Fruit fly (Drosophila melanogaster) whole organism, embryonic: ENCODE results near the gene CG31612.

ENCODE experiments used
- ATbp ChIP-seq: fragments of 200-800 bp; sonication (Bioruptor generic); optimal IDR thresholded peaks from 2 replicates; lab custom pipeline; 2017; ENCODE audit warnings: missing biosample characterization, mild to moderate bottlenecking, missing genetic modification characterization, missing genetic modification reagents
- Awh ChIP-seq: fragments of 200-800 bp; sonication (Bioruptor generic); IDR thresholded peaks from 2 replicates; pipeline ENCODE4, ENCODE4 v1.3.6; 2022; ENCODE audit warnings: missing biosample characterization, missing genetic modification characterization
- B-H2 ChIP-seq: fragments of 200-800 bp; sonication (Bioruptor generic); optimal IDR thresholded peaks from 2 replicates; lab custom pipeline; 2018; ENCODE audit warnings: missing biosample characterization, mild to moderate bottlenecking, missing genetic modification characterization
- CG10366 ChIP-seq: fragments of 200-800 bp; sonication (Bioruptor generic); IDR thresholded peaks from 2 replicates; pipeline ENCODE4 v1.3.6; 2022; ENCODE audit warnings: missing biosample characterization, missing genetic modification characterization
- CG11247 ChIP-seq: fragments of 200-800 bp; sonication (Bioruptor generic); IDR thresholded peaks from 2 replicates; pipeline ENCODE4 v1.3.6; 2022; ENCODE audit warnings: missing biosample characterization, missing genetic modification characterization
- CG11398 ChIP-seq: fragments of 200-800 bp; sonication (Bioruptor generic); optimal IDR thresholded peaks from 2 replicates; lab custom pipeline; 2016; ENCODE audit warnings: missing biosample characterization, missing genetic modification characterization
- CG11456 ChIP-seq: fragments of 200-800 bp; sonication (Bioruptor generic); IDR thresholded peaks from 3 replicates; pipeline ENCODE4 v1.3.6; 2022; ENCODE audit warnings: missing biosample characterization, missing genetic modification characterization
- CG11504 ChIP-seq: fragments of 200-800 bp; sonication (Bioruptor generic); optimal IDR thresholded peaks from 3 replicates; lab custom pipeline; 2019; ENCODE audit warnings: missing biosample characterization, mild to moderate bottlenecking, missing genetic modification characterization, moderate library complexity
- CG12104 ChIP-seq: fragments of 200-800 bp; sonication (Bioruptor generic); optimal IDR thresholded peaks from 3 replicates; lab custom pipeline; 2016; ENCODE audit warnings: missing biosample characterization, missing genetic modification characterization
- CG13123 ChIP-seq: fragments of 200-800 bp; sonication (Bioruptor generic); optimal IDR thresholded peaks from 2 replicates; lab custom pipeline; 2016; ENCODE audit warnings: missing biosample characterization, missing genetic modification characterization
- CG15479 ChIP-seq: fragments of 200-800 bp; sonication (Bioruptor generic); optimal IDR thresholded peaks from 3 replicates; lab custom pipeline; 2019; ENCODE audit warnings: missing biosample characterization, mild to moderate bottlenecking, missing genetic modification characterization, moderate library complexity
- CG3407 ChIP-seq: fragments of 200-800 bp; sonication (Bioruptor generic); optimal IDR thresholded peaks from 2 replicates; lab custom pipeline; 2018; ENCODE audit warnings: missing biosample characterization, mild to moderate bottlenecking, missing genetic modification characterization
- CG8359 ChIP-seq: fragments of 200-800 bp; sonication (Bioruptor generic); optimal IDR thresholded peaks from 2 replicates; lab custom pipeline; 2017; ENCODE audit warnings: missing biosample characterization, mild to moderate bottlenecking, missing genetic modification characterization, borderline replicate concordance
- CG8388 ChIP-seq: fragments of 200-800 bp; sonication (Bioruptor generic); optimal IDR thresholded peaks from 2 replicates; lab custom pipeline; 2019; ENCODE audit warnings: missing biosample characterization, mild to moderate bottlenecking, missing genetic modification characterization, moderate library complexity
- CG8765 ChIP-seq: fragments of 200-800 bp; sonication (Bioruptor generic); IDR thresholded peaks from 2 replicates; pipeline ENCODE4 v1.3.6; 2022; ENCODE audit warnings: missing biosample characterization, missing genetic modification characterization
- CG9797 ChIP-seq: fragments of 200-800 bp; sonication (Bioruptor generic); optimal IDR thresholded peaks from 3 replicates; lab custom pipeline; 2018; ENCODE audit warnings: missing biosample characterization, mild to moderate bottlenecking, missing genetic modification characterization
- CG9876 ChIP-seq: fragments of 200-800 bp; sonication (Bioruptor generic); optimal IDR thresholded peaks from 2 replicates; lab custom pipeline; 2016; ENCODE audit warnings: missing biosample characterization, missing genetic modification characterization
- CG9932 ChIP-seq: fragments of 200-800 bp; sonication (Bioruptor generic); IDR thresholded peaks from 2 replicates; pipeline ENCODE4 v1.3.6; 2022; ENCODE audit warnings: missing biosample characterization, missing genetic modification characterization
- CHES-1-like ChIP-seq: fragments of 200-800 bp; sonication (Bioruptor generic); optimal IDR thresholded peaks from 2 replicates; lab custom pipeline; 2016; ENCODE audit warnings: missing biosample characterization, missing genetic modification characterization
- Dip3 ChIP-seq: fragments of 200-800 bp; sonication (Bioruptor generic); optimal IDR thresholded peaks from 3 replicates; lab custom pipeline; 2016; ENCODE audit warnings: missing biosample characterization, missing genetic modification characterization
- Doc3 ChIP-seq: fragments of 200-800 bp; sonication (Bioruptor generic); IDR thresholded peaks from 3 replicates; pipeline ENCODE4 v1.3.6; 2022; ENCODE audit warnings: missing biosample characterization, missing genetic modification characterization; ENCODE audit not compliant: partially characterized antibody
- E2f2 ChIP-seq: fragments of 200-800 bp; sonication (Bioruptor generic); IDR thresholded peaks from 2 replicates; pipeline ENCODE4 v1.3.6; 2022; ENCODE audit warnings: missing biosample characterization, missing genetic modification characterization
- Fer1 ChIP-seq: fragments of 200-800 bp; sonication (Bioruptor generic); optimal IDR thresholded peaks from 2 replicates; lab custom pipeline; 2017; ENCODE audit warnings: missing biosample characterization, mild to moderate bottlenecking, missing genetic modification characterization
- HLH3B ChIP-seq: fragments of 200-800 bp; sonication (Bioruptor generic); IDR thresholded peaks from 2 replicates; pipeline ENCODE4 v1.3.6; 2022; ENCODE audit warnings: missing biosample characterization, missing genetic modification characterization
- HLH4C ChIP-seq: fragments of 200-800 bp; sonication (Bioruptor generic); IDR thresholded peaks from 3 replicates; pipeline ENCODE4 v1.3.6; 2022; ENCODE audit warnings: missing biosample characterization, missing genetic modification characterization; ENCODE audit not compliant: partially characterized antibody
- HLH54F ChIP-seq: fragments of 200-800 bp; sonication (Bioruptor generic); optimal IDR thresholded peaks from 3 replicates; lab custom pipeline; 2016; ENCODE audit warnings: missing biosample characterization, missing genetic modification characterization
- MTF-1 ChIP-seq: fragments of 200-800 bp; sonication (Bioruptor generic); optimal IDR thresholded peaks from 2 replicates; lab custom pipeline; 2018; ENCODE audit warnings: missing biosample characterization, mild to moderate bottlenecking, missing genetic modification characterization, borderline replicate concordance
- Oaz ChIP-seq: fragments of 200-800 bp; sonication (Bioruptor generic); IDR thresholded peaks from 2 replicates; pipeline ENCODE4 v1.3.6; 2022; ENCODE audit warnings: missing biosample characterization, missing genetic modification characterization
- PHDP ChIP-seq: fragments of 200-800 bp; sonication (Bioruptor generic); optimal IDR thresholded peaks from 3 replicates; lab custom pipeline; 2018; ENCODE audit warnings: missing biosample characterization, mild to moderate bottlenecking, missing genetic modification characterization, moderate library complexity
- Scr ChIP-seq: fragments of 200-800 bp; sonication (Bioruptor generic); IDR thresholded peaks from 2 replicates; pipeline ENCODE4 v1.3.6; 2022; ENCODE audit warnings: missing biosample characterization, missing genetic modification characterization; ENCODE audit not compliant: partially characterized antibody
- Sox102F ChIP-seq: fragments of 200-800 bp; sonication (Bioruptor generic); optimal IDR thresholded peaks from 2 replicates; lab custom pipeline; 2018; ENCODE audit warnings: missing biosample characterization, mild to moderate bottlenecking, missing genetic modification characterization, moderate library complexity
- abd-A ChIP-seq: fragments of 200-800 bp; sonication (Bioruptor generic); optimal IDR thresholded peaks from 3 replicates; lab custom pipeline; 2019; ENCODE audit warnings: missing biosample characterization, mild to moderate bottlenecking, missing genetic modification characterization, moderate library complexity
- ase ChIP-seq: fragments of 200-800 bp; sonication (Bioruptor generic); IDR thresholded peaks from 3 replicates; pipeline ENCODE4 v1.3.6; 2022; ENCODE audit warnings: missing biosample characterization, missing genetic modification characterization
- bowl ChIP-seq: fragments of 200-800 bp; sonication (Bioruptor generic); IDR thresholded peaks from 2 replicates; pipeline ENCODE4 v1.3.6; 2022; ENCODE audit warnings: missing biosample characterization, missing genetic modification characterization
- btn ChIP-seq: fragments of 200-800 bp; sonication (Bioruptor generic); optimal IDR thresholded peaks from 2 replicates; lab custom pipeline; 2016; ENCODE audit warnings: missing biosample characterization, missing genetic modification characterization
- corto ChIP-seq: fragments of 200-800 bp; sonication (Bioruptor generic); optimal IDR thresholded peaks from 2 replicates; lab custom pipeline; 2016; ENCODE audit warnings: missing biosample characterization, mild to moderate bottlenecking, missing genetic modification characterization, moderate library complexity
- crc ChIP-seq: fragments of 200-800 bp; sonication (Bioruptor generic); optimal IDR thresholded peaks from 2 replicates; lab custom pipeline; 2016; ENCODE audit warnings: missing biosample characterization, missing genetic modification characterization
- dpn ChIP-seq, 2 experiments: fragments of 200-800 bp; sonication (Bioruptor generic); optimal IDR thresholded peaks; 3 replicates each; lab custom pipeline; 2016; ENCODE audit warnings: missing biosample characterization in 2 of 2, missing genetic modification characterization in 2 of 2
- dysf ChIP-seq: fragments of 200-800 bp; sonication (Bioruptor generic); IDR thresholded peaks from 3 replicates; pipeline ENCODE4 v1.3.6; 2022; ENCODE audit warnings: missing biosample characterization, missing genetic modification characterization
- gt ChIP-seq: fragments of 200-800 bp; sonication (Bioruptor generic); IDR thresholded peaks from 2 replicates; pipeline ENCODE4 v1.3.6; 2022; ENCODE audit warnings: missing biosample characterization, missing genetic modification characterization
- jigr1 ChIP-seq: fragments of 200-800 bp; sonication (Bioruptor generic); IDR thresholded peaks from 3 replicates; pipeline ENCODE4 v1.3.6; 2022; ENCODE audit warnings: missing biosample characterization, missing genetic modification characterization
- kni ChIP-seq: fragments of 200-800 bp; sonication (Bioruptor generic); optimal IDR thresholded peaks from 3 replicates; lab custom pipeline; 2017; ENCODE audit warnings: mild to moderate bottlenecking, missing biosample characterization, missing genetic modification reagents, missing genetic modification characterization
- p53 ChIP-seq: fragments of 200-800 bp; sonication (Bioruptor generic); optimal IDR thresholded peaks from 2 replicates; lab custom pipeline; 2016; ENCODE audit warnings: missing biosample characterization, missing genetic modification characterization
- phol ChIP-seq: fragments of 200-800 bp; sonication (Bioruptor generic); optimal IDR thresholded peaks from 3 replicates; lab custom pipeline; 2018; ENCODE audit warnings: missing biosample characterization, mild to moderate bottlenecking, missing genetic modification characterization, moderate library complexity
- pros ChIP-seq: fragments of 200-800 bp; sonication (Bioruptor generic); optimal IDR thresholded peaks from 3 replicates; lab custom pipeline; 2019; ENCODE audit warnings: missing biosample characterization, mild to moderate bottlenecking, missing genetic modification characterization, moderate library complexity
- rib ChIP-seq: fragments of 200-800 bp; sonication (Bioruptor generic); IDR thresholded peaks from 2 replicates; pipeline ENCODE4 v1.3.6; 2022; ENCODE audit warnings: missing biosample characterization, missing genetic modification characterization
- schlank ChIP-seq: fragments of 200-800 bp; sonication (Bioruptor generic); optimal IDR thresholded peaks from 2 replicates; lab custom pipeline; 2018; ENCODE audit warnings: missing biosample characterization, mild to moderate bottlenecking, missing genetic modification characterization
- scrt ChIP-seq: fragments of 200-800 bp; sonication (Bioruptor generic); optimal IDR thresholded peaks from 2 replicates; lab custom pipeline; 2018; ENCODE audit warnings: missing biosample characterization, mild to moderate bottlenecking, missing genetic modification characterization, moderate library complexity
- sens-2 ChIP-seq: fragments of 200-800 bp; sonication (Bioruptor generic); IDR thresholded peaks from 2 replicates; pipeline ENCODE4 v1.3.6; 2022; ENCODE audit warnings: missing biosample characterization, missing genetic modification characterization
- sisA ChIP-seq: fragments of 200-800 bp; sonication (Bioruptor generic); IDR thresholded peaks from 2 replicates; pipeline ENCODE4 v1.3.6; 2022; ENCODE audit warnings: missing biosample characterization, missing genetic modification characterization
- tgo ChIP-seq: fragments of 200-800 bp; sonication (Bioruptor generic); IDR thresholded peaks from 3 replicates; pipeline ENCODE4 v1.3.6; 2022; ENCODE audit warnings: missing biosample characterization, missing genetic modification characterization

The CG31612 gene

DNA sequence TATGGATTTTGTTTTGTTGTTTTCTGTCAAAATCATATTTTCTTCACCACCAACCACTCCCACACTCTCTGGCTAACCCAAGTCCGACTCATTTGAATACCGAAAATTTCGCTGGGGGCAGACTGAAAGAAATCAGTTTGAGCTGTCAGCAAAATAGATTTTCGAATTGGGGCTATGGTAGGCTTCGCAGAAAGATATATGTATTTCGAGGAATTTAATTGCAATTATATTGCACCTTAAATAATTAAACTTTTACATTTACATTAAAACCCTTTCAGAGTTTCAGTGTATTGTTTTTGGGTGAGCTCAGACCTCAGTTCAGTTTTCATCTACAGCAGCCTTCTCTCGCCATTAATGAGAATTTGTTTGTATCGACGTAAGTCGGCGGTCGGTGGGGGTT lies 8.3 kb downstream of the CG31612 start (continued):
- TF ChIP-seq CG11247 (GFP tag; lab: Robert Waterston, UW) (no peak; the same call in 1 of the 2 replicates), corto (GFP tag; lab: Kevin White, UChicago) (no peak), CG8359 (GFP tag; lab: Kevin White, UChicago) (no peak), CG9932 (peak; percentile 64), Dip3 (GFP tag; lab: Kevin White, UChicago) (no peak), sens-2 (0 out of 2 replicates have a peak, but pooled peaks have one; percentile 25), HLH54F (GFP tag; lab: Kevin White, UChicago) (peak; percentile 22), CG11456 (no peak), CG11504 (peak; percentile 71), tgo (peak; percentile 53), ATbp (GFP tag; lab: Kevin White, UChicago) (peak; percentile 47), Fer1 (GFP tag; lab: Kevin White, UChicago) (peak; percentile 69), btn (GFP tag; lab: Kevin White, UChicago) (no peak), CG9876 (GFP tag; lab: Kevin White, UChicago) (no peak), HLH3B (GFP tag; lab: Robert Waterston, UW) (peak; percentile 67), schlank (tag; lab: Kevin White, UChicago) (no peak), rib (GFP tag; lab: Robert Waterston, UW) (peak; percentile 53; the same call in 1 of the 2 replicates), p53 (GFP tag; lab: Kevin White, UChicago) (no peak), ase (0 out of 3 replicates have a peak, but pooled peaks have one; percentile 6), gt (no peak), phol (tag; lab: Kevin White, UChicago) (peak; percentile 57), Awh (peak; percentile 65), E2f2 (GFP tag; lab: Robert Waterston, UW) (0 out of 2 replicates have a peak, but pooled peaks have one; percentile 27), CG9797 (no peak), sisA (peak; percentile 77), CG11398 (GFP tag; lab: Kevin White, UChicago) (no peak), Scr (no peak), B-H2 (no peak), kni (no peak), dysf (GFP tag; lab: Robert Waterston, UW) (peak; percentile 75), CG12104 (GFP tag; lab: Kevin White, UChicago) (no peak), dpn (GFP tag; optimal IDR thresholded peaks at IDR 0.05; lab: Kevin White, UChicago) (peak; percentile 39 to 44), bowl (GFP tag; lab: Robert Waterston, UW) (no peak), Oaz (0 out of 2 replicates have a peak, but pooled peaks have one; percentile 17), CG13123 (GFP tag; lab: Kevin White, UChicago) (no peak), Doc3 (GFP tag; lab: Robert Waterston, UW) (no peak), CG8388 (GFP tag; lab: Kevin White, UChicago) (peak; percentile 50), MTF-1 (GFP tag; lab: Kevin White, UChicago) (no peak), CG3407 (GFP tag; lab: Kevin White, UChicago) (peak; percentile 3), scrt (peak; percentile 40), HLH4C (no peak), CG8765 (GFP tag; lab: Robert Waterston, UW) (0 out of 2 replicates have a peak, but pooled peaks have one; percentile 30), pros (peak; percentile 29), PHDP (tag; lab: Kevin White, UChicago) (peak; percentile 46), abd-A (tag; lab: Kevin White, UChicago) (peak; percentile 71), jigr1 (GFP tag; lab: Robert Waterston, UW) (no peak), CG15479 (GFP tag; lab: Kevin White, UChicago) (no peak), CG10366 (GFP tag; lab: Robert Waterston, UW) (peak; percentile 55; the same call in 1 of the 2 replicates), crc (GFP tag; lab: Kevin White, UChicago) (peak; percentile 3), CHES-1-like (peak; percentile 24), Sox102F (peak; percentile 64)
